Fruit fly (Drosophila melanogaster) whole organism, pupa: ENCODE data around the gene Atx-1.
A peak's percentile ranks its signal among the peaks of the same experiment; 100 is the strongest.

Experiments
- CG10348 ChIP-seq: fragments of 200-800 bp; sonication (Bioruptor generic); IDR thresholded peaks from 2 replicates; pipeline ENCODE4 v1.3.6; 2022; ENCODE audit warnings: missing biosample characterization, missing genetic modification characterization
- CG12605 ChIP-seq: fragments of 200-800 bp; sonication (Bioruptor generic); IDR thresholded peaks from 2 replicates; pipeline ENCODE4 v1.3.6; 2022; ENCODE audit warnings: missing biosample characterization, missing genetic modification characterization
- CG13204 ChIP-seq: fragments of 200-800 bp; sonication (Bioruptor generic); optimal IDR thresholded peaks from 2 replicates; lab custom pipeline; 2018; ENCODE audit warnings: missing biosample characterization, mild to moderate bottlenecking, missing genetic modification characterization, moderate library complexity
- CG14655 ChIP-seq: fragments of 200-800 bp; sonication (Bioruptor generic); optimal IDR thresholded peaks from 3 replicates; lab custom pipeline; 2017; ENCODE audit warnings: mild to moderate bottlenecking, missing biosample characterization, missing genetic modification reagents, missing genetic modification characterization
- CG15710 ChIP-seq: fragments of 200-800 bp; sonication (Bioruptor generic); optimal IDR thresholded peaks from 2 replicates; lab custom pipeline; 2018; ENCODE audit warnings: missing biosample characterization, mild to moderate bottlenecking, missing genetic modification characterization, moderate library complexity
- CG17806 ChIP-seq: fragments of 200-800 bp; sonication (Bioruptor generic); optimal IDR thresholded peaks from 2 replicates; lab custom pipeline; 2018; ENCODE audit warnings: missing biosample characterization, mild to moderate bottlenecking, missing genetic modification characterization, moderate library complexity
- CG32121 ChIP-seq: fragments of 200-800 bp; sonication (Bioruptor generic); IDR thresholded peaks from 2 replicates; pipeline ENCODE4 v1.3.6; 2022; ENCODE audit warnings: missing biosample characterization, missing genetic modification characterization
- CG34367 ChIP-seq: fragments of 200-800 bp; sonication (Bioruptor generic); optimal IDR thresholded peaks from 2 replicates; lab custom pipeline; 2018; ENCODE audit warnings: missing biosample characterization, mild to moderate bottlenecking, missing genetic modification characterization
- CG4496 ChIP-seq: fragments of 200-800 bp; sonication (Bioruptor generic); IDR thresholded peaks from 3 replicates; pipeline ENCODE4 v1.3.6; 2022; ENCODE audit warnings: missing biosample characterization, missing genetic modification characterization
- CG8159 ChIP-seq: fragments of 200-800 bp; sonication (Bioruptor generic); optimal IDR thresholded peaks from 3 replicates; lab custom pipeline; 2018; ENCODE audit warnings: missing biosample characterization, mild to moderate bottlenecking, missing genetic modification characterization, moderate library complexity
- CG8301 ChIP-seq: fragments of 200-800 bp; sonication (Bioruptor generic); optimal IDR thresholded peaks from 2 replicates; lab custom pipeline; 2018; ENCODE audit warnings: missing biosample characterization, mild to moderate bottlenecking, missing genetic modification characterization
- CG9948 ChIP-seq: fragments of 200-800 bp; sonication (Bioruptor generic); optimal IDR thresholded peaks from 2 replicates; lab custom pipeline; 2018; ENCODE audit warnings: missing biosample characterization, mild to moderate bottlenecking, missing genetic modification characterization, moderate library complexity
- D1 ChIP-seq: fragments of 200-800 bp; sonication (Bioruptor generic); optimal IDR thresholded peaks from 2 replicates; lab custom pipeline; 2018; ENCODE audit warnings: missing biosample characterization, mild to moderate bottlenecking, missing genetic modification characterization, moderate library complexity
- EcR ChIP-seq: fragments of 200-800 bp; sonication (Bioruptor generic); optimal IDR thresholded peaks from 3 replicates; lab custom pipeline; 2019; ENCODE audit warnings: missing biosample characterization, missing genetic modification characterization, mild to moderate bottlenecking, moderate library complexity, missing genetic modification reagents
- Ets98B ChIP-seq: fragments of 200-800 bp; sonication (Bioruptor generic); IDR thresholded peaks from 2 replicates; pipeline ENCODE4 v1.3.6; 2022; ENCODE audit warnings: missing biosample characterization, missing genetic modification characterization
- Pif1A ChIP-seq: fragments of 200-800 bp; sonication (Bioruptor generic); optimal IDR thresholded peaks from 3 replicates; lab custom pipeline; 2016; ENCODE audit warnings: missing biosample characterization, missing genetic modification characterization
- Pif1B ChIP-seq: fragments of 200-800 bp; sonication (Bioruptor generic); optimal IDR thresholded peaks from 3 replicates; lab custom pipeline; 2016; ENCODE audit warnings: missing biosample characterization, missing genetic modification characterization
- Snoo ChIP-seq: fragments of 200-800 bp; sonication (Bioruptor generic); optimal IDR thresholded peaks from 3 replicates; lab custom pipeline; 2017; ENCODE audit warnings: missing biosample characterization, mild to moderate bottlenecking, missing genetic modification characterization, inconsistent platforms
- fd96Ca ChIP-seq: fragments of 200-800 bp; sonication (Bioruptor generic); IDR thresholded peaks from 3 replicates; pipeline ENCODE4 v1.3.6; 2022; ENCODE audit warnings: missing biosample characterization, missing genetic modification characterization
- gl ChIP-seq: fragments of 200-800 bp; sonication (Bioruptor generic); optimal IDR thresholded peaks from 2 replicates; lab custom pipeline; 2018; ENCODE audit warnings: missing biosample characterization, mild to moderate bottlenecking, missing genetic modification characterization
- rn ChIP-seq: fragments of 200-800 bp; sonication (Bioruptor generic); IDR thresholded peaks from 2 replicates; pipeline ENCODE4 v1.3.6; 2022; ENCODE audit warnings: missing biosample characterization, missing genetic modification characterization

The Atx-1 gene

DNA sequence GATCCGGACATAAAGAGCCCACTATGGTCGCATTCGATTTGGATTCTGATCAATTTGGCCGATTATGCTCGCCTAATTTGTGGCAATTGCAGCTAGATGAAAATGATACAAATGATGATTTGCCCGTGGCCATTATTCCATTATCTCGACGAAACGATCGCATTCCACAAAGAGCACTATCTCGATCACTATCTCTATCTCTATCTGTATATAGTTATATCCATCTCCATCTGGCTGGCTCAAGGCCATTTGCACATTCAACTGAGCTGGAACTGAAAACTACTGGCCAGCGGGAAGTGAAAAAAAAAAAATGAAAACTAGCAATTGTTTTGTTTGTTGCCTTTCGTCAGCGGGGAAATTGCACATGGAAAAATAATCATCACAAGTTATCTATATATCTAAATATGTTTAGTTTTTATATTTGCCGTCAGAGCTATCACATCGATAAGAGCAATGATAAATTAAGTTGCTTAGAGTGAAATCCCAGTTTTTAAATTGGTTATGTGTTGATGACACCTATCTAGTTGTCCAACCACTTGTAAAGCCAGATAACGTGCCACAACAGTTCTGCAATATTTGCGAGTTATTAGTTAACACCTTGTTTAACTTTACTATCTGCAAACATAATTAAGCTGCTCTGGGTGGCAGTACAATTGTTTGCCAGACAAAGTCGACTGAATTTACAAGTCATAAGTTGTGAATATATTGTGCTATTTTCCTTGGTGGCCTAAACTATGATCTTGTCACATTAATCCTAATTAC lies 23.6 kb upstream of the Atx-1 start:
- no peak for TF ChIP-seq EcR
- TF ChIP-seq rn (GFP tag; lab: Robert Waterston, UW): no peak
- no peak for TF ChIP-seq CG9948 (tag; lab: Kevin White, UChicago)
- no peak for TF ChIP-seq Snoo (tag; lab: Kevin White, UChicago)
- no peak for TF ChIP-seq CG8159 (tag; lab: Kevin White, UChicago)
- TF ChIP-seq Pif1A: no peak
- TF ChIP-seq CG17806 (tag; lab: Kevin White, UChicago): no peak

DNA sequence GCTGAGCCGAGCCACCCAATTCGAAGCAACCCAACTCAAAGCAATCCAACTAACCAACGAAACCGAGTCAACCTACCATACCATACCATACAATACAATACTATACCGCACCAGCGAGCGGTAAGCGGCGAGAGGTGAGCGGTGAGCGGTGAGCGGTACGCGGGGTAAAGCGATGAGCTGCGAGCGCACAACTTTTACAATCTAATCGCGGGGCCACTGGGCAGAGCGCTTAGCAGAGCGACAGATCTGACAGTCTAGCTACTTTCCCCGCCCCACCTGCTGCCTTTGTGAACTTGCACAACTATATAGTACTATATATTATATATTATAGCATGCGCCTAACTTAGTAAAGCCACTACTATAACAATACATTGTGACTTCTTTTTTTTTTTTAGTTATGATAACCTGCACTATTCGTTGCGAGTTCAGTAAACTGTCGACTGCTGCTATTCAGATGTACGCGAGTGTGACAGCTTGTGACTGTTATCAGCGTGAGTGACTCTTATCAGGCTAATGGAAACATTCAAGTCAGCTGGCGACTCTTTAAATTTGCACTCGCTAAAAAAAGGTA lies 22.2 kb upstream of the Atx-1 start:
- TF ChIP-seq fd96Ca: peak; percentile 27; the same call in 2 of the 3 replicates
- peak; percentile 5 for TF ChIP-seq CG9948 (tag; lab: Kevin White, UChicago)
- no peak for TF ChIP-seq CG10348 (GFP tag; lab: Robert Waterston, UW)
- TF ChIP-seq CG17806 (tag; lab: Kevin White, UChicago): no peak
- TF ChIP-seq Pif1B: no peak
- TF ChIP-seq Pif1A: peak; percentile 6
- TF ChIP-seq rn (GFP tag; lab: Robert Waterston, UW): no peak
- no peak for TF ChIP-seq CG34367 (tag; lab: Kevin White, UChicago)
- peak; percentile 21; the same call in 1 of the 2 replicates for TF ChIP-seq CG32121 (GFP tag; lab: Robert Waterston, UW)
- TF ChIP-seq Snoo (tag; lab: Kevin White, UChicago): no peak
- no peak for TF ChIP-seq D1 (tag; lab: Kevin White, UChicago)
- peak; percentile 14 for TF ChIP-seq CG15710 (tag; lab: Kevin White, UChicago)
- TF ChIP-seq gl (tag; lab: Kevin White, UChicago): no peak
- no peak for TF ChIP-seq CG12605
- peak; percentile 39 for TF ChIP-seq CG8301 (tag; lab: Kevin White, UChicago)
- TF ChIP-seq CG14655: peak; percentile 42
- TF ChIP-seq EcR: peak; percentile 49
- TF ChIP-seq CG4496: 0 out of 3 replicates have a peak, but pooled peaks have one; percentile 20
- TF ChIP-seq CG8159 (tag; lab: Kevin White, UChicago): peak; percentile 30
- TF ChIP-seq CG13204 (GFP tag; lab: Kevin White, UChicago): peak; percentile 56
- TF ChIP-seq Ets98B (GFP tag; lab: Robert Waterston, UW): no peak

- TF ChIP-seq CG9948 (tag; lab: Kevin White, UChicago): no peak
- no peak for TF ChIP-seq Pif1A
- no peak for TF ChIP-seq CG8159 (tag; lab: Kevin White, UChicago)
- no peak for TF ChIP-seq CG34367 (tag; lab: Kevin White, UChicago)
- no peak for TF ChIP-seq Pif1B
- no peak for TF ChIP-seq CG17806 (tag; lab: Kevin White, UChicago)
- no peak for TF ChIP-seq CG10348 (GFP tag; lab: Robert Waterston, UW)
- no peak for TF ChIP-seq CG4496
- TF ChIP-seq, all 21 proteins: peak for 0
Observed at dm6 chrX:6802376-6803080, 20.5 kb upstream of the Atx-1 start.

DNA sequence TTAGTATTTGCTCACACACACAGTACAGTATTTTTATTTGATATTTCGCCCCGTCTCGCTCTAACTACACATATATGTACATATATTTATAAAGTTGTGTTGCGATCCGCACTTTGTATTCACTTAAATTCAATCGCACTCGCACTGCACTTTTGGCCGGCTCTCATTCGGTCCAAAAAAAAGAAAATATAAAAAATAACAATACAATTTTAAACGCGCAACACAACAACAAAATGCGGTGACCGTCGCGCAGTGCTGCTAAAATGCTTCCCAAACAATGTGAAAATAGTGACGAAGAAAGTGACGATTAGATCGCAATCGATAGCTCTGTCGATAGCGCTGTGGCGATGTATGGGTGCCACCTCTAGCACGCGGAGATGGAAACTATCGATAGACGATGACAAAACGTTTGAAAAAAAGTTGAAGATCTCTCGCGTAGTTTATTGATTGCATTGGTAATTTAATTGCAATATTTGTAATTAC lies 19.7 kb upstream of the Atx-1 start, which contains the start of the genes C3G and pod1:
TSS of gene C3G (minus strand) at position 282 of the 483 bp plus-strand sequence.
TSS of gene pod1 (plus strand) at position 373 of the 483 bp plus-strand sequence.
- TF ChIP-seq fd96Ca (no peak), CG8159 (tag; lab: Kevin White, UChicago) (no peak), CG15710 (tag; lab: Kevin White, UChicago) (no peak), rn (GFP tag; lab: Robert Waterston, UW) (no peak), CG12605 (peak; percentile 10; the same call in 1 of the 2 replicates), CG14655 (peak; percentile 10), CG8301 (tag; lab: Kevin White, UChicago) (no peak), Pif1B (peak; percentile 47), CG32121 (GFP tag; lab: Robert Waterston, UW) (no peak), CG4496 (no peak), Snoo (tag; lab: Kevin White, UChicago) (no peak), CG13204 (GFP tag; lab: Kevin White, UChicago) (no peak), CG34367 (tag; lab: Kevin White, UChicago) (no peak), gl (tag; lab: Kevin White, UChicago) (no peak), CG17806 (tag; lab: Kevin White, UChicago) (no peak)
- TF ChIP-seq, all 21 proteins: peak for 3

- TF ChIP-seq CG15710 (tag; lab: Kevin White, UChicago) (no peak), CG14655 (peak; percentile 15), Ets98B (GFP tag; lab: Robert Waterston, UW) (no peak), CG12605 (no peak), CG13204 (GFP tag; lab: Kevin White, UChicago) (peak; percentile 52)
Observed at dm6 chrX:6803880-6804484, 19.0 kb upstream of the Atx-1 start.
